Worm (Caenorhabditis elegans) whole organism, midembryonic: ENCODE data around the gene Y75B7B.2.

Source experiments
- ref-1 ChIP-seq: fragments of 200-800 bp; sonication (Bioruptor generic); conservative IDR thresholded peaks from 2 replicates; pipeline ENCODE4 v1.3.6; 2022; ENCODE audit warnings: missing genetic modification reagents, missing genetic modification characterization, missing compliant biosample characterization
- ztf-23 ChIP-seq: fragments of 200-800 bp; sonication (Bioruptor generic); IDR thresholded peaks from 2 replicates; pipeline ENCODE4 v1.3.6; 2022; ENCODE audit warnings: missing genetic modification reagents, missing genetic modification characterization, missing compliant biosample characterization
- ztf-29 ChIP-seq: fragments of 200-800 bp; sonication (Bioruptor generic); IDR thresholded peaks from 2 replicates; pipeline ENCODE4 v1.3.6; 2022; ENCODE audit warnings: missing genetic modification reagents, missing genetic modification characterization, missing compliant biosample characterization

ce11 chrV:1232574-1232973 is 43.2 kb downstream of the Y75B7B.2 start:
- TF ChIP-seq ztf-29 (GFP tag; lab: Robert Waterston, UW) (no peak), ref-1 (no peak), ztf-23 (GFP tag; lab: Robert Waterston, UW) (no peak)
